Fruit fly (Drosophila melanogaster) whole organism, embryonic: ENCODE data around the gene CG15570.

ENCODE experiments used
- Atf6 ChIP-seq: fragments of 200-800 bp; sonication (Bioruptor generic); IDR thresholded peaks from 2 replicates; pipeline ENCODE4 v1.3.6; 2022; ENCODE audit warnings: missing biosample characterization, missing genetic modification characterization
- CG11085 ChIP-seq: fragments of 200-800 bp; sonication (Bioruptor generic); IDR thresholded peaks from 2 replicates; pipeline ENCODE4 v1.3.6; 2022; ENCODE audit warnings: missing biosample characterization, missing genetic modification characterization
- CG11456 ChIP-seq: fragments of 200-800 bp; sonication (Bioruptor generic); IDR thresholded peaks from 3 replicates; pipeline ENCODE4 v1.3.6; 2022; ENCODE audit warnings: missing biosample characterization, missing genetic modification characterization
- CG11504 ChIP-seq: fragments of 200-800 bp; sonication (Bioruptor generic); optimal IDR thresholded peaks from 3 replicates; lab custom pipeline; 2019; ENCODE audit warnings: missing biosample characterization, mild to moderate bottlenecking, missing genetic modification characterization, moderate library complexity
- CG12155 ChIP-seq: fragments of 200-800 bp; sonication (Bioruptor generic); optimal IDR thresholded peaks from 3 replicates; lab custom pipeline; 2016; ENCODE audit warnings: missing biosample characterization, missing genetic modification characterization
- CG12236 ChIP-seq: fragments of 200-800 bp; sonication (Bioruptor generic); optimal IDR thresholded peaks from 2 replicates; lab custom pipeline; 2016; ENCODE audit warnings: missing biosample characterization, missing genetic modification characterization
- CG12942 ChIP-seq: fragments of 200-800 bp; sonication (Bioruptor generic); optimal IDR thresholded peaks from 3 replicates; lab custom pipeline; 2016; ENCODE audit warnings: missing biosample characterization, missing genetic modification characterization
- CG14667 ChIP-seq: fragments of 200-800 bp; sonication (Bioruptor generic); IDR thresholded peaks from 2 replicates; pipeline ENCODE4 v1.3.6; 2022; ENCODE audit warnings: missing biosample characterization, missing genetic modification characterization
- CG15269 ChIP-seq: fragments of 200-800 bp; sonication (Bioruptor generic); optimal IDR thresholded peaks from 2 replicates; lab custom pipeline; 2018; ENCODE audit warnings: missing biosample characterization, mild to moderate bottlenecking, missing genetic modification characterization, moderate library complexity
- CG15601 ChIP-seq: fragments of 200-800 bp; sonication (Bioruptor generic); optimal IDR thresholded peaks from 3 replicates; lab custom pipeline; 2019; ENCODE audit warnings: missing biosample characterization, mild to moderate bottlenecking, missing genetic modification characterization, moderate library complexity
- CG18476 ChIP-seq: fragments of 200-800 bp; sonication (Bioruptor generic); optimal IDR thresholded peaks from 2 replicates; lab custom pipeline; 2016; ENCODE audit warnings: missing biosample characterization, mild to moderate bottlenecking, missing genetic modification characterization
- CG2712 ChIP-seq: fragments of 200-800 bp; optimal IDR thresholded peaks from 3 replicates; lab custom pipeline; 2019; ENCODE audit warnings: missing biosample characterization, mild to moderate bottlenecking, missing genetic modification characterization, moderate library complexity
- CG30431 ChIP-seq: fragments of 200-800 bp; sonication (Bioruptor generic); optimal IDR thresholded peaks from 2 replicates; lab custom pipeline; 2017; ENCODE audit warnings: missing biosample characterization, missing genetic modification characterization
- CG32767 ChIP-seq: fragments of 200-800 bp; sonication (Bioruptor generic); IDR thresholded peaks from 2 replicates; pipeline ENCODE4 v1.3.6; 2022; ENCODE audit warnings: missing biosample characterization, missing genetic modification characterization
- CG4404 ChIP-seq: fragments of 200-800 bp; sonication (Bioruptor generic); IDR thresholded peaks from 2 replicates; pipeline ENCODE4 v1.3.6; 2022; ENCODE audit warnings: missing biosample characterization, missing genetic modification characterization
- CG6175 ChIP-seq: fragments of 200-800 bp; sonication (Bioruptor generic); IDR thresholded peaks from 3 replicates; pipeline ENCODE4 v1.3.6; 2022; ENCODE audit warnings: missing biosample characterization, missing genetic modification characterization
- CG7745 ChIP-seq: fragments of 200-800 bp; sonication (Bioruptor generic); optimal IDR thresholded peaks from 2 replicates; lab custom pipeline; 2018; ENCODE audit warnings: missing biosample characterization, mild to moderate bottlenecking, missing genetic modification characterization, moderate library complexity
- D19A ChIP-seq: fragments of 200-800 bp; optimal IDR thresholded peaks from 3 replicates; lab custom pipeline; 2019; ENCODE audit warnings: missing biosample characterization, mild to moderate bottlenecking, missing genetic modification characterization, moderate library complexity
- Dll ChIP-seq: fragments of 200-800 bp; sonication (Bioruptor generic); IDR thresholded peaks from 4 replicates; pipeline ENCODE4 v1.3.6; 2022; ENCODE audit warnings: missing biosample characterization, missing genetic modification characterization; ENCODE audit not compliant: partially characterized antibody
- Doc2 ChIP-seq: fragments of 200-800 bp; sonication (Bioruptor generic); IDR thresholded peaks from 2 replicates; pipeline ENCODE4 v1.3.6; 2022; ENCODE audit warnings: missing biosample characterization, missing genetic modification characterization
- Ets97D ChIP-seq: fragments of 200-800 bp; sonication (Bioruptor generic); optimal IDR thresholded peaks from 3 replicates; lab custom pipeline; 2016; ENCODE audit warnings: missing biosample characterization, missing genetic modification characterization
- Lhr ChIP-seq: fragments of 200-800 bp; sonication (Bioruptor generic); optimal IDR thresholded peaks from 3 replicates; lab custom pipeline; 2017; ENCODE audit warnings: mild to moderate bottlenecking, missing biosample characterization, missing genetic modification reagents, missing genetic modification characterization
- Med ChIP-seq: fragments of 200-800 bp; sonication (Bioruptor generic); peaks from one replicate; lab custom pipeline; 2016; ENCODE audit warnings: missing biosample characterization, missing genetic modification characterization, mild to moderate bottlenecking, inconsistent platforms, moderate library complexity
- NC2α ChIP-seq: fragments of 200-800 bp; sonication (Bioruptor generic); optimal IDR thresholded peaks from 2 replicates; lab custom pipeline; 2016; ENCODE audit warnings: missing biosample characterization, missing genetic modification characterization
- Opbp ChIP-seq: fragments of 200-800 bp; sonication (Bioruptor generic); IDR thresholded peaks from 3 replicates; pipeline ENCODE4 v1.3.6; 2022; ENCODE audit warnings: missing biosample characterization, missing genetic modification characterization; ENCODE audit not compliant: partially characterized antibody
- PHDP ChIP-seq: fragments of 200-800 bp; sonication (Bioruptor generic); optimal IDR thresholded peaks from 3 replicates; lab custom pipeline; 2018; ENCODE audit warnings: missing biosample characterization, mild to moderate bottlenecking, missing genetic modification characterization, moderate library complexity
- Poxn ChIP-seq: fragments of 200-800 bp; sonication (Bioruptor generic); IDR thresholded peaks from 2 replicates; pipeline ENCODE4 v1.3.6; 2022; ENCODE audit warnings: missing biosample characterization, missing genetic modification characterization
- Trl ChIP-seq, 3 experiments: fragments of >200 bp in 2 of 3; fragments of 200-800 bp in 1 of 3; sonication (Bioruptor generic) in 1 of 3; optimal IDR thresholded peaks; 2 replicates in 1 of 3; 3 replicates in 2 of 3; lab custom pipeline; 2016 to 2017; ENCODE audit warnings: missing biosample characterization in 1 of 3, missing genetic modification characterization in 1 of 3
- ase ChIP-seq: fragments of 200-800 bp; sonication (Bioruptor generic); IDR thresholded peaks from 3 replicates; pipeline ENCODE4 v1.3.6; 2022; ENCODE audit warnings: missing biosample characterization, missing genetic modification characterization
- bbx ChIP-seq: fragments of 200-800 bp; sonication (Bioruptor generic); IDR thresholded peaks from 2 replicates; pipeline ENCODE4 v1.3.6; 2022; ENCODE audit warnings: missing biosample characterization, missing genetic modification characterization; ENCODE audit not compliant: partially characterized antibody
- br ChIP-seq: fragments of >200 bp; optimal IDR thresholded peaks from 2 replicates; lab custom pipeline; 2017
- bsh ChIP-seq, 2 experiments: fragments of 200-800 bp; sonication (Bioruptor generic); optimal IDR thresholded peaks; 2 replicates each; lab custom pipeline; 2017 to 2018; ENCODE audit warnings: mild to moderate bottlenecking in 2 of 2, missing biosample characterization in 2 of 2, missing genetic modification characterization in 2 of 2, moderate library complexity in 1 of 2
- cg ChIP-seq: fragments of 200-800 bp; sonication (Bioruptor generic); optimal IDR thresholded peaks from 3 replicates; lab custom pipeline; 2019; ENCODE audit warnings: missing biosample characterization, mild to moderate bottlenecking, missing genetic modification characterization, moderate library complexity
- crp ChIP-seq, 2 experiments: fragments of 200-800 bp; sonication (Bioruptor generic); optimal IDR thresholded peaks; 2 replicates in 1 of 2; 3 replicates in 1 of 2; lab custom pipeline; 2017; ENCODE audit warnings: missing biosample characterization in 2 of 2, missing genetic modification characterization in 2 of 2, mild to moderate bottlenecking in 1 of 2, moderate library complexity in 1 of 2
- esg ChIP-seq: fragments of 200-800 bp; sonication (Bioruptor generic); conservative IDR thresholded peaks from 2 replicates; pipeline ENCODE4 v1.3.6; 2022; ENCODE audit warnings: missing biosample characterization, missing genetic modification characterization
- fd3F ChIP-seq: fragments of 200-800 bp; sonication (Bioruptor generic); optimal IDR thresholded peaks from 2 replicates; lab custom pipeline; 2018; ENCODE audit warnings: missing biosample characterization, mild to moderate bottlenecking, missing genetic modification characterization, moderate library complexity
- grau ChIP-seq: fragments of 200-800 bp; optimal IDR thresholded peaks from 3 replicates; lab custom pipeline; 2019; ENCODE audit warnings: missing biosample characterization, mild to moderate bottlenecking, missing genetic modification characterization, moderate library complexity
- insv ChIP-seq, 2 experiments: fragments of 200-800 bp; sonication (Bioruptor generic); optimal IDR thresholded peaks; 3 replicates each; lab custom pipeline; 2016 to 2018; ENCODE audit warnings: missing biosample characterization in 2 of 2, missing genetic modification characterization in 2 of 2
- inv ChIP-seq: fragments of 200-800 bp; sonication (Bioruptor generic); IDR thresholded peaks from 2 replicates; pipeline ENCODE4 v1.3.6; 2022; ENCODE audit warnings: missing biosample characterization, missing genetic modification characterization; ENCODE audit not compliant: partially characterized antibody
- kah ChIP-seq: fragments of 200-800 bp; sonication (Bioruptor generic); optimal IDR thresholded peaks from 2 replicates; lab custom pipeline; 2018; ENCODE audit warnings: missing biosample characterization, mild to moderate bottlenecking, missing genetic modification characterization
- mirr ChIP-seq: fragments of 200-800 bp; sonication (Bioruptor generic); optimal IDR thresholded peaks from 3 replicates; lab custom pipeline; 2018; ENCODE audit warnings: missing biosample characterization, mild to moderate bottlenecking, missing genetic modification characterization
- pan ChIP-seq, 4 experiments: fragments of >200 bp in 3 of 4; fragments of 200-800 bp in 1 of 4; sonication (Bioruptor generic) in 1 of 4; optimal IDR thresholded peaks in 3 of 4; IDR thresholded peaks in 1 of 4; 2 replicates each; pipeline versions ENCODE4 v1.3.6 to Lab custom; 2017 to 2022; ENCODE audit warnings: missing biosample characterization in 2 of 4, missing genetic modification characterization in 2 of 4, mixed read lengths in 1 of 4
- row ChIP-seq: fragments of 200-800 bp; sonication (Bioruptor generic); IDR thresholded peaks from 3 replicates; pipeline ENCODE4 v1.3.6; 2022; ENCODE audit warnings: missing biosample characterization, missing genetic modification characterization
- salm ChIP-seq: fragments of 200-800 bp; sonication (Bioruptor generic); optimal IDR thresholded peaks from 2 replicates; lab custom pipeline; 2018; ENCODE audit warnings: missing biosample characterization, mild to moderate bottlenecking, missing genetic modification characterization
- sim ChIP-seq: fragments of 200-800 bp; sonication (Bioruptor generic); IDR thresholded peaks from 2 replicates; pipeline ENCODE4 v1.3.6; 2022; ENCODE audit warnings: missing biosample characterization, missing genetic modification characterization
- slbo ChIP-seq: fragments of 200-800 bp; sonication (Bioruptor generic); IDR thresholded peaks from 2 replicates; pipeline ENCODE4 v1.3.6; 2022; ENCODE audit warnings: missing biosample characterization, missing genetic modification characterization
- sqz ChIP-seq: fragments of 200-800 bp; sonication (Bioruptor generic); optimal IDR thresholded peaks from 3 replicates; lab custom pipeline; 2018; ENCODE audit warnings: missing biosample characterization, mild to moderate bottlenecking, missing genetic modification characterization
- unpg ChIP-seq: fragments of 200-800 bp; sonication (Bioruptor generic); optimal IDR thresholded peaks from 3 replicates; lab custom pipeline; 2018; ENCODE audit warnings: missing biosample characterization, mild to moderate bottlenecking, missing genetic modification characterization, moderate library complexity
- wek ChIP-seq: fragments of 200-800 bp; sonication (Bioruptor generic); optimal IDR thresholded peaks from 3 replicates; lab custom pipeline; 2018; ENCODE audit warnings: missing biosample characterization, mild to moderate bottlenecking, missing genetic modification characterization, moderate library complexity

CG15570 gene

DNA sequence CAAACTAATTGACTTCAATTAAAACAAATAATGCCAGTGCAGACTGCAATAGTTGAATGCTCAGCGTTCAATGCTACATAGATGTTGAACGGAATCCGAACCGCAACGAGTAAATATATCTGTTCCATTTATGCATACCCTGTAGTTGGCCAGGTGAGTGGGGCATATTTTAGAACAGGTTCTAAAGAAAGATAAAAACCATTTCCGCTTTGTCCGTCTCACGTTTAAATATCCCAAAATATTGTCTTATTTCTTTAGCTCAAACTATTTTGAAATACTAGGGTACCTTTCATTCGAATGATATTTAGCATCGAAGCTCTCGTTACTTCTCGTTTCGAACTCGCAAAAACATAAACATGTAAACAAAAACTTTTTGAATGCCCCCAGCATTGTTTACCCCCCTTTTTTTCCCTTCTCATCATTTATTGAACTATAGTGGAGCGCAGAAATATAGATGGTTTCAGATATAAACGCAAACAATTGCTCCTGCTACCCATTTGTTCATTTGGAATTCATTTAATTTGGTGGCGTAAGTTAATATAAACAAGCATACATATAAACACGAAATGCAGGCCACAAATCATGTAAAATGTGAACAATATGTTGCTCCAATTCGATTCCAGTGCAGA lies 45.7 kb upstream of the CG15570 start:
- TF ChIP-seq Dll (GFP tag; lab: Robert Waterston, UW) (no peak), inv (no peak), NC2α (GFP tag; lab: Kevin White, UChicago) (no peak), CG18476 (no peak), wek (GFP tag; lab: Kevin White, UChicago) (no peak), grau (peak; percentile 24), Trl (optimal IDR thresholded peaks at IDR 0.05; lab: Kevin White, UChicago) (no peak), Trl (GFP tag; optimal IDR thresholded peaks at IDR 0.05; lab: Kevin White, UChicago) (no peak), bbx (GFP tag; lab: Robert Waterston, UW) (no peak), esg (GFP tag; lab: Robert Waterston, UW) (peak; percentile 20; the same call in 1 of the 2 replicates), CG12155 (GFP tag; lab: Kevin White, UChicago) (peak; percentile 48), CG4404 (GFP tag; lab: Robert Waterston, UW) (no peak), CG32767 (GFP tag; lab: Robert Waterston, UW) (no peak), CG15601 (tag; lab: Kevin White, UChicago) (peak; percentile 56), CG11085 (GFP tag; lab: Robert Waterston, UW) (no peak), br (lab: Kevin White, UChicago) (no peak), Ets97D (GFP tag; lab: Kevin White, UChicago) (no peak), cg (GFP tag; lab: Kevin White, UChicago) (no peak), CG12236 (GFP tag; lab: Kevin White, UChicago) (no peak), CG2712 (peak; percentile 20), pan (optimal IDR thresholded peaks at IDR 0.05; lab: Kevin White, UChicago) (no peak), pan (GFP tag; optimal IDR thresholded peaks at IDR 0.05 in 1 of 2, IDR thresholded peaks at IDR 0.05 in 1 of 2) (peak in 1 of 2 experiments; percentile 48), CG30431 (no peak), CG15269 (tag; lab: Kevin White, UChicago) (peak; percentile 36), Atf6 (GFP tag; lab: Robert Waterston, UW) (no peak), crp (GFP tag; optimal IDR thresholded peaks at IDR 0.05; lab: Kevin White, UChicago) (no peak), CG7745 (tag; lab: Kevin White, UChicago) (no peak), Poxn (no peak), CG14667 (GFP tag; lab: Robert Waterston, UW) (peak; percentile 24; the same call in 1 of the 2 replicates), insv (GFP tag; optimal IDR thresholded peaks at IDR 0.05; lab: Kevin White, UChicago) (no peak), Opbp (no peak), CG11504 (tag; lab: Kevin White, UChicago) (peak; percentile 53), bsh (GFP tag; optimal IDR thresholded peaks at IDR 0.05; lab: Kevin White, UChicago) (peak in 1 of 2 experiments; percentile 44), unpg (peak; percentile 35), mirr (GFP tag; lab: Kevin White, UChicago) (no peak), D19A (tag; lab: Kevin White, UChicago) (no peak), Med (peak; percentile 84), CG11456 (GFP tag; lab: Robert Waterston, UW) (no peak; the same call in 2 of the 3 replicates), Doc2 (no peak), CG12942 (GFP tag; lab: Kevin White, UChicago) (no peak), slbo (GFP tag; lab: Robert Waterston, UW) (peak; percentile 59), sqz (GFP tag; lab: Kevin White, UChicago) (no peak), fd3F (GFP tag; lab: Kevin White, UChicago) (no peak), kah (GFP tag; lab: Kevin White, UChicago) (no peak), ase (GFP tag; lab: Robert Waterston, UW) (0 out of 3 replicates have a peak, but pooled peaks have one; percentile 26), CG6175 (GFP tag; lab: Robert Waterston, UW) (no peak), Lhr (GFP tag; lab: Kevin White, UChicago) (no peak), PHDP (tag; lab: Kevin White, UChicago) (peak; percentile 1), row (peak; percentile 63), sim (GFP tag; lab: Robert Waterston, UW) (no peak), salm (no peak)
